Worm (Caenorhabditis elegans): ENCODE data around the gene Y43F8C.16.

- TF ChIP-seq elt-2 (tag; optimal IDR thresholded peaks at IDR 0.05) (no peak), nhr-76 (tag; optimal IDR thresholded peaks at IDR 0.05) (no peak), pqm-1 (tag; optimal IDR thresholded peaks at IDR 0.05) (no peak), tbx-2 (tag; optimal IDR thresholded peaks at IDR 0.05) (no peak), ceh-9 (tag; optimal IDR thresholded peaks at IDR 0.05) (no peak), nhr-28 (tag; optimal IDR thresholded peaks at IDR 0.05) (no peak), nhr-237 (tag; optimal IDR thresholded peaks at IDR 0.05) (no peak), nhr-23 (tag; optimal IDR thresholded peaks at IDR 0.05) (no peak), skn-1 (tag; optimal IDR thresholded peaks at IDR 0.05) (no peak), fkh-10 (GFP tag; optimal IDR thresholded peaks at IDR 0.05) (no peak)
Observed at ce11 chrV:19724589-19724988, 9.3 kb upstream of the Y43F8C.16 start.
